Worm (Caenorhabditis elegans) whole organism, L3 larva: Measurements from ENCODE around the gene C36C9.6.

Experiments
- aly-2 ChIP-seq: fragments of 150-350 bp; optimal IDR thresholded peaks from 2 replicates; lab custom pipeline; 2014; ENCODE audit warnings: missing biosample characterization, missing genetic modification characterization
- ama-1 ChIP-seq: fragments of 150-350 bp; optimal IDR thresholded peaks from 2 replicates; lab custom pipeline; 2018
- ceh-28 ChIP-seq: fragments of 150-350 bp; optimal IDR thresholded peaks from 2 replicates; lab custom pipeline; 2014; ENCODE audit warnings: missing biosample characterization, missing genetic modification reagents, missing genetic modification characterization
- ceh-82 ChIP-seq: fragments of 150-350 bp; optimal IDR thresholded peaks from 2 replicates; lab custom pipeline; 2014; ENCODE audit warnings: missing biosample characterization, missing genetic modification characterization
- ceh-9 ChIP-seq: sonication (generic microtip); optimal IDR thresholded peaks from 2 replicates; lab custom pipeline; 2018; ENCODE audit warnings: missing biosample characterization, missing genetic modification characterization
- daf-12 ChIP-seq: fragments of 150-350 bp; optimal IDR thresholded peaks from 2 replicates; lab custom pipeline; 2014; ENCODE audit warnings: missing biosample characterization, missing genetic modification reagents, missing genetic modification characterization
- egl-27 ChIP-seq: sonication (generic microtip); optimal IDR thresholded peaks from 4 replicates; lab custom pipeline; 2017; ENCODE audit warnings: missing biosample characterization, missing genetic modification reagents, missing genetic modification characterization
- egl-5 ChIP-seq: fragments of 150-350 bp; optimal IDR thresholded peaks from 2 replicates; lab custom pipeline; 2017; ENCODE audit warnings: missing biosample characterization, missing genetic modification reagents, missing genetic modification characterization, inconsistent platforms
- elt-1 ChIP-seq: fragments of 150-350 bp; optimal IDR thresholded peaks from 2 replicates; lab custom pipeline; 2014; ENCODE audit warnings: missing biosample characterization, missing genetic modification characterization
- elt-2 ChIP-seq: sonication (generic microtip); optimal IDR thresholded peaks from 2 replicates; lab custom pipeline; 2016; ENCODE audit warnings: missing genetic modification reagents, mild to moderate bottlenecking, missing genetic modification characterization, missing compliant biosample characterization
- eor-1 ChIP-seq, 2 experiments: fragments of 150-350 bp; optimal IDR thresholded peaks; 2 replicates each; lab custom pipeline; 2014 to 2018; ENCODE audit warnings: missing biosample characterization in 2 of 2, missing genetic modification characterization in 2 of 2
- fkh-10 ChIP-seq: sonication (generic microtip); optimal IDR thresholded peaks from 2 replicates; lab custom pipeline; 2017; ENCODE audit warnings: missing biosample characterization, missing genetic modification reagents, missing genetic modification characterization
- fkh-2 ChIP-seq: fragments of 150-350 bp; optimal IDR thresholded peaks from 2 replicates; lab custom pipeline; 2014; ENCODE audit warnings: missing biosample characterization, missing genetic modification reagents, missing genetic modification characterization
- fos-1 ChIP-seq: fragments of 150-350 bp; optimal IDR thresholded peaks from 2 replicates; lab custom pipeline; 2014; ENCODE audit warnings: missing biosample characterization, missing genetic modification characterization
- hmg-11 ChIP-seq: sonication (generic microtip); optimal IDR thresholded peaks from 2 replicates; lab custom pipeline; 2016; ENCODE audit warnings: missing genetic modification characterization, missing compliant biosample characterization
- jun-1 ChIP-seq: fragments of 150-350 bp; optimal IDR thresholded peaks from 2 replicates; lab custom pipeline; 2014; ENCODE audit warnings: missing biosample characterization, missing genetic modification reagents, missing genetic modification characterization
- lin-39 ChIP-seq: fragments of 150-350 bp; optimal IDR thresholded peaks from 2 replicates; lab custom pipeline; 2018; ENCODE audit warnings: missing biosample characterization, missing genetic modification reagents, missing genetic modification characterization
- mdl-1 ChIP-seq: fragments of 150-350 bp; optimal IDR thresholded peaks from 2 replicates; lab custom pipeline; 2014; ENCODE audit warnings: missing biosample characterization, missing genetic modification characterization
- mml-1 ChIP-seq: fragments of 150-350 bp; sonication (generic microtip); optimal IDR thresholded peaks from 3 replicates; lab custom pipeline; 2014; ENCODE audit warnings: missing biosample characterization, missing genetic modification characterization
- nfya-1 ChIP-seq: sonication (generic microtip); optimal IDR thresholded peaks from 2 replicates; lab custom pipeline; 2017; ENCODE audit warnings: missing genetic modification characterization, mild to moderate bottlenecking, missing compliant biosample characterization, antibody characterized with exemption, moderate library complexity; ENCODE audit not compliant: insufficient read depth
- nhr-11 ChIP-seq: fragments of 150-350 bp; optimal IDR thresholded peaks from 2 replicates; lab custom pipeline; 2014; ENCODE audit warnings: missing biosample characterization, missing genetic modification characterization
- nhr-23 ChIP-seq: fragments of 150-350 bp; optimal IDR thresholded peaks from 2 replicates; lab custom pipeline; 2014; ENCODE audit warnings: missing biosample characterization, missing genetic modification reagents, missing genetic modification characterization
- nhr-237 ChIP-seq: fragments of 150-350 bp; optimal IDR thresholded peaks from 2 replicates; lab custom pipeline; 2014; ENCODE audit warnings: missing biosample characterization, missing genetic modification characterization
- nhr-25 ChIP-seq: sonication (generic microtip); optimal IDR thresholded peaks from 2 replicates; lab custom pipeline; 2017; ENCODE audit warnings: missing biosample characterization, missing genetic modification characterization
- nhr-28 ChIP-seq: fragments of 150-350 bp; optimal IDR thresholded peaks from 2 replicates; lab custom pipeline; 2014; ENCODE audit warnings: missing biosample characterization, missing genetic modification characterization
- nhr-67 ChIP-seq: fragments of 150-350 bp; optimal IDR thresholded peaks from 2 replicates; lab custom pipeline; 2014; ENCODE audit warnings: missing biosample characterization, missing genetic modification characterization
- pqm-1 ChIP-seq: fragments of 150-350 bp; optimal IDR thresholded peaks from 2 replicates; lab custom pipeline; 2017; ENCODE audit warnings: missing biosample characterization, missing genetic modification characterization, inconsistent platforms
- sea-2 ChIP-seq: fragments of 150-350 bp; sonication (generic microtip); optimal IDR thresholded peaks from 4 replicates; lab custom pipeline; 2014; ENCODE audit warnings: missing biosample characterization, missing genetic modification reagents, missing genetic modification characterization
- skn-1 ChIP-seq: fragments of 150-350 bp; optimal IDR thresholded peaks from 2 replicates; lab custom pipeline; 2014; ENCODE audit warnings: missing biosample characterization, missing genetic modification characterization
- snpc-4 ChIP-seq: fragments of 150-350 bp; optimal IDR thresholded peaks from 2 replicates; lab custom pipeline; 2014; ENCODE audit warnings: missing biosample characterization, missing genetic modification characterization
- unc-39 ChIP-seq: sonication (generic microtip); optimal IDR thresholded peaks from 4 replicates; lab custom pipeline; 2017; ENCODE audit warnings: missing biosample characterization, missing genetic modification characterization
- ztf-11 ChIP-seq: fragments of 150-350 bp; optimal IDR thresholded peaks from 2 replicates; lab custom pipeline; 2014; ENCODE audit warnings: missing biosample characterization, missing genetic modification characterization
- ztf-4 ChIP-seq: fragments of 150-350 bp; optimal IDR thresholded peaks from 2 replicates; lab custom pipeline; 2014; ENCODE audit warnings: missing biosample characterization, missing genetic modification characterization

The C36C9.6 gene

ce11 chrX:1674056-1674455 lies 16.7 kb downstream of the C36C9.6 start, which contains the start of gene tbx-31:
tbx-31 (minus strand) TSS chrX:1674156.
- no peak for TF ChIP-seq elt-2 (tag; lab: Kevin White, UChicago)
- no peak for TF ChIP-seq mdl-1
- no peak for TF ChIP-seq ceh-9 (tag; lab: Kevin White, UChicago)
- no peak for TF ChIP-seq egl-27 (tag; lab: Kevin White, UChicago)
- no peak for TF ChIP-seq aly-2 (tag; lab: Kevin White, UChicago)
- TF ChIP-seq fkh-10 (GFP tag; lab: Kevin White, UChicago), result no peak
- TF ChIP-seq ztf-11, result no peak
- no peak for TF ChIP-seq skn-1 (tag; lab: Kevin White, UChicago)
- TF ChIP-seq nhr-67 (tag; lab: Kevin White, UChicago), result no peak
- TF ChIP-seq ceh-28, result no peak
- no peak for TF ChIP-seq ztf-4 (tag; lab: Kevin White, UChicago)
- TF ChIP-seq nhr-23 (tag; lab: Kevin White, UChicago), result no peak
- no peak for TF ChIP-seq nhr-11

ce11 chrX:1668748-1669147 lies 22.0 kb downstream of the C36C9.6 start, which contains the start of gene R09H3.3:
R09H3.3 (minus strand) TSS chrX:1668848.
- no peak for TF ChIP-seq sea-2 (GFP tag; lab: Kevin White, UChicago)
- TF ChIP-seq nhr-28 (tag; lab: Kevin White, UChicago), result no peak
- no peak for TF ChIP-seq ztf-4 (tag; lab: Kevin White, UChicago)
- no peak for TF ChIP-seq nfya-1 (tag; lab: Kevin White, UChicago)
- no peak for TF ChIP-seq fkh-2 (tag; lab: Kevin White, UChicago)
- TF ChIP-seq ceh-28, result no peak
- no peak for TF ChIP-seq jun-1 (tag; lab: Kevin White, UChicago)
- TF ChIP-seq mml-1 (tag; lab: Kevin White, UChicago), result no peak
- no peak for TF ChIP-seq nhr-67 (tag; lab: Kevin White, UChicago)
- TF ChIP-seq aly-2 (tag; lab: Kevin White, UChicago), result no peak
- no peak for TF ChIP-seq fos-1 (tag; lab: Kevin White, UChicago)
- no peak for TF ChIP-seq ceh-82 (tag; lab: Kevin White, UChicago)
- TF ChIP-seq lin-39 (tag; lab: Kevin White, UChicago), result no peak
- TF ChIP-seq elt-2 (tag; lab: Kevin White, UChicago), result no peak
- no peak for TF ChIP-seq fkh-10 (GFP tag; lab: Kevin White, UChicago)
- TF ChIP-seq ceh-9 (tag; lab: Kevin White, UChicago), result no peak
- TF ChIP-seq egl-5 (tag; lab: Kevin White, UChicago), result no peak
- no peak for TF ChIP-seq daf-12 (tag; lab: Kevin White, UChicago)
- TF ChIP-seq, all 47 proteins: peak for 0

- TF ChIP-seq ceh-9 (tag; lab: Kevin White, UChicago) (no peak), ceh-28 (peak; percentile 19)
These were observed 23.7 kb downstream of the C36C9.6 start for ce11 chrX:1667056-1667455.

ce11 chrX:1664925-1665324 lies 25.9 kb downstream of the C36C9.6 start, which contains the start of gene R09H3.2:
R09H3.2 (minus strand) TSS chrX:1665025.
- TF ChIP-seq nhr-28 (tag; lab: Kevin White, UChicago), result no peak
- no peak for TF ChIP-seq lin-39 (tag; lab: Kevin White, UChicago)
- no peak for TF ChIP-seq nhr-237
- TF ChIP-seq elt-2 (tag; lab: Kevin White, UChicago), result no peak
- TF ChIP-seq nhr-25 (tag; lab: Kevin White, UChicago), result no peak
- TF ChIP-seq skn-1 (tag; lab: Kevin White, UChicago), result no peak
- TF ChIP-seq eor-1 (tag; optimal IDR thresholded peaks at IDR 0.05; lab: Kevin White, UChicago), result no peak
- no peak for TF ChIP-seq elt-1 (tag; lab: Kevin White, UChicago)
- TF ChIP-seq ceh-28, result no peak
- no peak for TF ChIP-seq ama-1
- no peak for TF ChIP-seq hmg-11
- no peak for TF ChIP-seq nhr-23 (tag; lab: Kevin White, UChicago)

ce11 chrX:1655207-1655606 lies 35.6 kb downstream of the C36C9.6 start, which contains the start of gene tbx-32:
tbx-32 (plus strand) TSS chrX:1655507.
- no peak for TF ChIP-seq nhr-23 (tag; lab: Kevin White, UChicago)
- no peak for TF ChIP-seq nhr-11
- no peak for TF ChIP-seq ceh-28
- no peak for TF ChIP-seq elt-1 (tag; lab: Kevin White, UChicago)
- no peak for TF ChIP-seq lin-39 (tag; lab: Kevin White, UChicago)
- no peak for TF ChIP-seq elt-2 (tag; lab: Kevin White, UChicago)

ce11 chrX:1654146-1654545 lies 36.6 kb downstream of the C36C9.6 start, which contains the start of gene ZK380.6:
ZK380.6 (plus strand) TSS chrX:1654446.
- TF ChIP-seq ceh-28 (no peak), eor-1 (tag; optimal IDR thresholded peaks at IDR 0.05; lab: Kevin White, UChicago) (no peak), unc-39 (no peak), pqm-1 (tag; lab: Kevin White, UChicago) (no peak), snpc-4 (tag; lab: Kevin White, UChicago) (no peak), nhr-237 (no peak), lin-39 (tag; lab: Kevin White, UChicago) (no peak), elt-2 (tag; lab: Kevin White, UChicago) (no peak), elt-1 (tag; lab: Kevin White, UChicago) (no peak), fos-1 (tag; lab: Kevin White, UChicago) (no peak), ztf-11 (no peak), nhr-11 (no peak)
